Worm (Caenorhabditis elegans) whole organism, L1 larva: ENCODE results near the gene nhr-149.

Experiments used
- C16A3.4 ChIP-seq: fragments of 150-350 bp; optimal IDR thresholded peaks from 2 replicates; lab custom pipeline; 2014; ENCODE audit warnings: missing biosample characterization, missing genetic modification characterization
- aly-2 ChIP-seq: fragments of 150-350 bp; optimal IDR thresholded peaks from 2 replicates; lab custom pipeline; 2014; ENCODE audit warnings: missing biosample characterization, missing genetic modification characterization
- ceh-63 ChIP-seq: fragments of 200-800 bp; sonication (Bioruptor generic); optimal IDR thresholded peaks from 2 replicates; lab custom pipeline; 2018; ENCODE audit warnings: mild to moderate bottlenecking, missing genetic modification characterization, missing compliant biosample characterization
- egl-13 ChIP-seq: sonication (generic microtip); optimal IDR thresholded peaks from 2 replicates; lab custom pipeline; 2016; ENCODE audit warnings: missing genotype, missing genetic modification reagents, missing genetic modification characterization, missing compliant biosample characterization
- mef-2 ChIP-seq: fragments of 150-350 bp; optimal IDR thresholded peaks from 2 replicates; lab custom pipeline; 2014; ENCODE audit warnings: missing biosample characterization, missing genetic modification characterization
- nhr-237 ChIP-seq: fragments of 150-350 bp; optimal IDR thresholded peaks from 2 replicates; lab custom pipeline; 2014; ENCODE audit warnings: missing biosample characterization, missing genetic modification characterization
- snpc-4 ChIP-seq: fragments of 150-350 bp; optimal IDR thresholded peaks from 2 replicates; lab custom pipeline; 2014; ENCODE audit warnings: missing biosample characterization, missing genetic modification characterization
- tbx-2 ChIP-seq: sonication (generic microtip); optimal IDR thresholded peaks from 2 replicates; lab custom pipeline; 2016; ENCODE audit warnings: missing genetic modification characterization, missing compliant biosample characterization

- TF ChIP-seq nhr-237 (tag; lab: Kevin White, UChicago) (no peak), snpc-4 (tag; lab: Kevin White, UChicago) (no peak), mef-2 (tag; lab: Kevin White, UChicago) (no peak), ceh-63 (GFP tag; lab: Kevin White, UChicago) (no peak), tbx-2 (tag; lab: Kevin White, UChicago) (no peak), egl-13 (tag; lab: Kevin White, UChicago) (no peak), aly-2 (tag; lab: Kevin White, UChicago) (no peak), C16A3.4 (no peak)
These were observed 4.2 kb upstream of the nhr-149 start for ce11 chrV:7353602-7354001.
